Fruit fly (Drosophila melanogaster) whole organism, adult: ENCODE data around the gene CG32276.

ENCODE experiments used
- CG12768 ChIP-seq: fragments of 200-800 bp; sonication (Bioruptor generic); optimal IDR thresholded peaks from 2 replicates; lab custom pipeline; 2017; ENCODE audit warnings: missing biosample characterization, missing genetic modification characterization, mild to moderate bottlenecking, moderate library complexity, missing genetic modification reagents
- CG33017 ChIP-seq: fragments of 200-800 bp; sonication (Bioruptor generic); optimal IDR thresholded peaks from 2 replicates; lab custom pipeline; 2018; ENCODE audit warnings: missing biosample characterization, mild to moderate bottlenecking, missing genetic modification characterization, moderate library complexity
- CG5204 ChIP-seq: fragments of 200-800 bp; sonication (Bioruptor generic); optimal IDR thresholded peaks from 2 replicates; lab custom pipeline; 2016; ENCODE audit warnings: missing biosample characterization, missing genetic modification characterization
- CG7045 ChIP-seq: fragments of 200-800 bp; sonication (Bioruptor generic); optimal IDR thresholded peaks from 2 replicates; lab custom pipeline; 2017; ENCODE audit warnings: missing biosample characterization, mild to moderate bottlenecking, missing genetic modification characterization
- CG7101 ChIP-seq: fragments of 200-800 bp; sonication (Bioruptor generic); optimal IDR thresholded peaks from 2 replicates; lab custom pipeline; 2018; ENCODE audit warnings: missing biosample characterization, mild to moderate bottlenecking, missing genetic modification characterization, moderate library complexity
- Clk ChIP-seq: fragments of 200-800 bp; sonication (Bioruptor generic); optimal IDR thresholded peaks from 2 replicates; lab custom pipeline; 2017; ENCODE audit warnings: missing biosample characterization, missing genetic modification characterization
- Mnt ChIP-seq: fragments of 200-800 bp; sonication (Bioruptor generic); optimal IDR thresholded peaks from 2 replicates; lab custom pipeline; 2016; ENCODE audit warnings: missing biosample characterization, mild to moderate bottlenecking, missing genetic modification characterization
- kay ChIP-seq: fragments of 200-800 bp; sonication (Bioruptor generic); peaks from one replicate; lab custom pipeline; 2016; ENCODE audit warnings: missing biosample characterization, missing genetic modification characterization, borderline replicate concordance
- ovo ChIP-seq: fragments of 200-800 bp; sonication (Bioruptor generic); optimal IDR thresholded peaks from 2 replicates; lab custom pipeline; 2016; ENCODE audit warnings: missing biosample characterization, missing genetic modification characterization
- tj ChIP-seq: fragments of 200-800 bp; sonication (Bioruptor generic); optimal IDR thresholded peaks from 3 replicates; lab custom pipeline; 2017; ENCODE audit warnings: missing biosample characterization, mild to moderate bottlenecking, missing genetic modification characterization, moderate library complexity

dm6 chr3L:3184104-3184503 lies 14.7 kb downstream of the CG32276 start, which contains the start of gene CG42494:
- TF ChIP-seq CG33017 (tag; lab: Kevin White, UChicago) (no peak), Mnt (no peak), CG7101 (no peak), kay (GFP tag; lab: Kevin White, UChicago) (no peak), CG7045 (no peak), Clk (GFP tag; lab: Kevin White, UChicago) (no peak), ovo (no peak), tj (GFP tag; lab: Kevin White, UChicago) (no peak), CG12768 (GFP tag; lab: Kevin White, UChicago) (no peak), CG5204 (GFP tag; lab: Kevin White, UChicago) (no peak)
